Fruit fly (Drosophila melanogaster): ENCODE data around the gene CG9519.
A peak's percentile ranks its signal among the peaks of the same experiment; 100 is the strongest.

CG9519 gene

DNA sequence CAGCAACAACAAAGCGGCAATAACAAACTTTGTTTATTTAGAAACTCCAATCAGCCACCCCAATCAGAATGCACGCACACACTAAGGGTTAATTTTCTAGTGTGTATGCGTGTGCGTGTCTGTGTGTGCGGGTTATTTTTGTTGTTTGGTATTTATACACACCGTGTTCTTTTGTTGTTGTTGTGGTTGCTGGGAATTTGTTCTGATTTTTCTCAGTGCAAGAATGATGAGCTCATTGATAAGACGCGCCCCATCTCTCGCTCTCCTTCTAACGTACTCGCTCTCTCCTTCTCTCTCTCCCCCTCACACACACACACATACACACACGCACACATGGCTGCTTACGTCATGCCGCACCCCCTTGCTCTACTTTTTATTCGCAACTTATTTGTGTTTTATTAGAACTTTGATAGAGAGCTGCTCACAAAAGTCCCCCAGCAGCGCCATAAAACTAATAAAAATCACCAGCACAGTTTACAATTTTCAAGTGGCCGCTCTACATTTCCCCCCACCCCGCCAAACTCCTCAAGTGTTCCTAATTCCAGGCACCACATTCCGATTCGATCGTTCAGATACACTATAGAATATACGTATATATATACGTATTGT, 16.3 kb downstream of the CG9519 start (continued):
- TF ChIP-seq HLHmδ (GFP tag; optimal IDR thresholded peaks at IDR 0.05) (no peak), Neu2 (GFP tag; optimal IDR thresholded peaks at IDR 0.05; ENCODE audit: borderline replicate concordance) (no peak), CG1603 (tag; optimal IDR thresholded peaks at IDR 0.05) (peak; percentile 48), Deaf1 (tag; optimal IDR thresholded peaks at IDR 0.05) (no peak), CG15073 (GFP tag; optimal IDR thresholded peaks at IDR 0.05) (no peak), sens (GFP tag) (peak; percentile 71), Bgb (GFP tag; IDR thresholded peaks at IDR 0.05; ENCODE audit: partially characterized antibody) (no peak), inv (GFP tag; IDR thresholded peaks at IDR 0.05; ENCODE audit: partially characterized antibody) (no peak), CG17359 (tag; optimal IDR thresholded peaks at IDR 0.05) (peak; percentile 19), Dek (tag; optimal IDR thresholded peaks at IDR 0.05) (peak; percentile 29), Sry-β (GFP tag; optimal IDR thresholded peaks at IDR 0.05) (no peak), pita (GFP tag; optimal IDR thresholded peaks at IDR 0.05) (no peak), Side (GFP tag; optimal IDR thresholded peaks at IDR 0.05) (peak; percentile 40), D (optimal IDR thresholded peaks at IDR 0.05) (no peak), D (GFP tag; optimal IDR thresholded peaks at IDR 0.05) (peak; percentile 31), Ets65A (GFP tag) (peak; percentile 76), ham (GFP tag; IDR thresholded peaks at IDR 0.05) (peak; percentile 27; the same call in 1 of the 2 replicates), Pdp1 (GFP tag; optimal IDR thresholded peaks at IDR 0.05) (peak in 1 of 2 experiments; percentile 92), Hr3 (GFP tag; optimal IDR thresholded peaks at IDR 0.05) (peak; percentile 14), ewg (GFP tag; optimal IDR thresholded peaks at IDR 0.05) (no peak), CG18619 (GFP tag; optimal IDR thresholded peaks at IDR 0.05) (no peak), ci (GFP tag; IDR thresholded peaks at IDR 0.05) (peak; percentile 67; the same call in 2 of the 3 replicates), CG12769 (tag; optimal IDR thresholded peaks at IDR 0.05) (peak; percentile 73), vnd (GFP tag; IDR thresholded peaks at IDR 0.05; ENCODE audit: partially characterized antibody) (0 out of 3 replicates have a peak, but pooled peaks have one; percentile 16), Ada2b (GFP tag; IDR thresholded peaks at IDR 0.05) (peak; percentile 37; the same call in 1 of the 2 replicates), CG3995 (GFP tag; optimal IDR thresholded peaks at IDR 0.05) (no peak), Vsx1 (GFP tag; optimal IDR thresholded peaks at IDR 0.05) (no peak), CG12744 (GFP tag; optimal IDR thresholded peaks at IDR 0.05) (peak; percentile 29), Doc3 (GFP tag; IDR thresholded peaks at IDR 0.05; ENCODE audit: partially characterized antibody) (no peak), pfk (GFP tag; optimal IDR thresholded peaks at IDR 0.05) (no peak), yki (optimal IDR thresholded peaks at IDR 0.05) (no peak), corto (GFP tag; optimal IDR thresholded peaks at IDR 0.05) (no peak), toy (GFP tag; IDR thresholded peaks at IDR 0.05) (0 out of 2 replicates have a peak, but pooled peaks have one; percentile 26), kah (GFP tag; optimal IDR thresholded peaks at IDR 0.05) (no peak), CG7357 (GFP tag; IDR thresholded peaks at IDR 0.05) (no peak), wdn (GFP tag; IDR thresholded peaks at IDR 0.05) (peak; percentile 68; the same call in 1 of the 2 replicates), cato (GFP tag; optimal IDR thresholded peaks at IDR 0.05; ENCODE audit: borderline replicate concordance) (no peak), CG8089 (GFP tag; optimal IDR thresholded peaks at IDR 0.05) (no peak), hb (GFP tag; IDR thresholded peaks at IDR 0.05; ENCODE audit: partially characterized antibody) (no peak), lmd (GFP tag; IDR thresholded peaks at IDR 0.05) (peak; percentile 54; the same call in 1 of the 2 replicates), Usf (GFP tag; optimal IDR thresholded peaks at IDR 0.05) (peak; percentile 6), CG34376 (GFP tag; optimal IDR thresholded peaks at IDR 0.05) (peak; percentile 61), CG3838 (GFP tag; optimal IDR thresholded peaks at IDR 0.05) (no peak), Mad (GFP tag; optimal IDR thresholded peaks at IDR 0.05) (peak; percentile 15), CG17385 (GFP tag; optimal IDR thresholded peaks at IDR 0.05) (peak; percentile 42), dpn (GFP tag; optimal IDR thresholded peaks at IDR 0.05) (peak; percentile 36 to 57), CG1602 (GFP tag; optimal IDR thresholded peaks at IDR 0.05) (no peak), CG17829 (tag; optimal IDR thresholded peaks at IDR 0.05) (peak; percentile 1), chif (GFP tag; optimal IDR thresholded peaks at IDR 0.05) (no peak), sima (GFP tag; optimal IDR thresholded peaks at IDR 0.05) (no peak)

All from whole organism, embryonic.